Fruit fly (Drosophila melanogaster) whole organism, embryonic: Measurements from ENCODE around the gene CG14154.
A peak's percentile ranks its signal among the peaks of the same experiment; 100 is the strongest.

Source experiments
- Abd-B ChIP-seq: fragments of 200-800 bp; sonication (Bioruptor generic); optimal IDR thresholded peaks from 2 replicates; lab custom pipeline; 2018; ENCODE audit warnings: missing biosample characterization, mild to moderate bottlenecking, missing genetic modification characterization, moderate library complexity
- Bdp1 ChIP-seq: fragments of 200-800 bp; sonication (Bioruptor generic); optimal IDR thresholded peaks from 3 replicates; lab custom pipeline; 2016; ENCODE audit warnings: missing biosample characterization, missing genetic modification characterization
- Blimp-1 ChIP-seq: fragments of 200-800 bp; sonication (Bioruptor generic); optimal IDR thresholded peaks from 3 replicates; lab custom pipeline; 2018; ENCODE audit warnings: missing biosample characterization, missing genetic modification characterization, mild to moderate bottlenecking, moderate library complexity, missing genetic modification reagents
- CG11093 ChIP-seq: fragments of 200-800 bp; sonication (Bioruptor generic); IDR thresholded peaks from 3 replicates; pipeline ENCODE4 v1.3.6; 2022; ENCODE audit warnings: missing biosample characterization, missing genetic modification characterization
- CG11247 ChIP-seq: fragments of 200-800 bp; sonication (Bioruptor generic); IDR thresholded peaks from 2 replicates; pipeline ENCODE4 v1.3.6; 2022; ENCODE audit warnings: missing biosample characterization, missing genetic modification characterization
- CG12744 ChIP-seq: fragments of 200-800 bp; sonication (Bioruptor generic); optimal IDR thresholded peaks from 2 replicates; lab custom pipeline; 2016; ENCODE audit warnings: missing biosample characterization, missing genetic modification characterization
- CG13894 ChIP-seq: fragments of 200-800 bp; sonication (Bioruptor generic); optimal IDR thresholded peaks from 3 replicates; lab custom pipeline; 2018; ENCODE audit warnings: missing biosample characterization, mild to moderate bottlenecking, missing genetic modification characterization, moderate library complexity
- CG17568 ChIP-seq: fragments of 200-800 bp; sonication (Bioruptor generic); optimal IDR thresholded peaks from 2 replicates; lab custom pipeline; 2018; ENCODE audit warnings: missing biosample characterization, mild to moderate bottlenecking, missing genetic modification characterization, moderate library complexity
- CG2678 ChIP-seq: fragments of 200-800 bp; sonication (Bioruptor generic); optimal IDR thresholded peaks from 3 replicates; lab custom pipeline; 2019; ENCODE audit warnings: missing biosample characterization, mild to moderate bottlenecking, missing genetic modification characterization, moderate library complexity
- CG31224 ChIP-seq: fragments of 200-800 bp; sonication (Bioruptor generic); IDR thresholded peaks from 2 replicates; pipeline ENCODE4 v1.3.6; 2022; ENCODE audit warnings: missing biosample characterization, missing genetic modification characterization
- CG33557 ChIP-seq: fragments of 200-800 bp; sonication (Bioruptor generic); optimal IDR thresholded peaks from 2 replicates; lab custom pipeline; 2019; ENCODE audit warnings: missing biosample characterization, mild to moderate bottlenecking, missing genetic modification characterization, moderate library complexity
- CG3838 ChIP-seq: fragments of 200-800 bp; sonication (Bioruptor generic); optimal IDR thresholded peaks from 3 replicates; lab custom pipeline; 2016; ENCODE audit warnings: missing biosample characterization, missing genetic modification characterization
- CG6272 ChIP-seq: fragments of 200-800 bp; sonication (Bioruptor generic); IDR thresholded peaks from 2 replicates; pipeline ENCODE4 v1.3.6; 2022; ENCODE audit warnings: missing biosample characterization, missing genetic modification characterization
- CG8765 ChIP-seq: fragments of 200-800 bp; sonication (Bioruptor generic); IDR thresholded peaks from 2 replicates; pipeline ENCODE4 v1.3.6; 2022; ENCODE audit warnings: missing biosample characterization, missing genetic modification characterization
- D19B ChIP-seq: fragments of 200-800 bp; sonication (Bioruptor generic); optimal IDR thresholded peaks from 2 replicates; lab custom pipeline; 2017; ENCODE audit warnings: missing biosample characterization, mild to moderate bottlenecking, missing genetic modification characterization
- Dp ChIP-seq: fragments of 200-800 bp; sonication (Bioruptor generic); optimal IDR thresholded peaks from 2 replicates; lab custom pipeline; 2018; ENCODE audit warnings: missing biosample characterization, mild to moderate bottlenecking, missing genetic modification characterization, moderate library complexity
- Gug ChIP-seq: fragments of 200-800 bp; sonication (Bioruptor generic); IDR thresholded peaks from 4 replicates; pipeline ENCODE4 v1.3.6; 2022; ENCODE audit warnings: missing biosample characterization, missing genetic modification characterization
- HLH54F ChIP-seq: fragments of 200-800 bp; sonication (Bioruptor generic); optimal IDR thresholded peaks from 3 replicates; lab custom pipeline; 2016; ENCODE audit warnings: missing biosample characterization, missing genetic modification characterization
- Kr ChIP-seq: fragments of 200-800 bp; sonication (Bioruptor generic); optimal IDR thresholded peaks from 2 replicates; lab custom pipeline; 2017; ENCODE audit warnings: missing biosample characterization, mild to moderate bottlenecking, missing genetic modification characterization
- Lim3 ChIP-seq: fragments of 200-800 bp; sonication (Bioruptor generic); IDR thresholded peaks from 2 replicates; pipeline ENCODE4 v1.3.6; 2022; ENCODE audit warnings: missing biosample characterization, missing genetic modification characterization
- NC2α ChIP-seq: fragments of 200-800 bp; sonication (Bioruptor generic); optimal IDR thresholded peaks from 2 replicates; lab custom pipeline; 2016; ENCODE audit warnings: missing biosample characterization, missing genetic modification characterization
- Opbp ChIP-seq: fragments of 200-800 bp; sonication (Bioruptor generic); IDR thresholded peaks from 3 replicates; pipeline ENCODE4 v1.3.6; 2022; ENCODE audit warnings: missing biosample characterization, missing genetic modification characterization; ENCODE audit not compliant: partially characterized antibody
- Rfx ChIP-seq: fragments of 200-800 bp; sonication (Bioruptor generic); IDR thresholded peaks from 2 replicates; pipeline ENCODE4 v1.3.6; 2022; ENCODE audit warnings: missing biosample characterization, missing genetic modification characterization
- Side ChIP-seq: fragments of 200-800 bp; sonication (Bioruptor generic); optimal IDR thresholded peaks from 2 replicates; lab custom pipeline; 2016; ENCODE audit warnings: missing biosample characterization, missing genetic modification characterization
- Sry-β ChIP-seq: fragments of 200-800 bp; sonication (Bioruptor generic); optimal IDR thresholded peaks from 2 replicates; lab custom pipeline; 2018; ENCODE audit warnings: missing biosample characterization, mild to moderate bottlenecking, missing genetic modification characterization, moderate library complexity
- Ssrp ChIP-seq: fragments of 200-800 bp; sonication (Bioruptor generic); optimal IDR thresholded peaks from 2 replicates; lab custom pipeline; 2018; ENCODE audit warnings: missing biosample characterization, mild to moderate bottlenecking, missing genetic modification characterization, moderate library complexity
- TFAM ChIP-seq: fragments of 200-800 bp; sonication (Bioruptor generic); optimal IDR thresholded peaks from 2 replicates; lab custom pipeline; 2017; ENCODE audit warnings: missing biosample characterization, missing genetic modification characterization, inconsistent platforms
- ac ChIP-seq: fragments of 200-800 bp; sonication (Bioruptor generic); optimal IDR thresholded peaks from 3 replicates; lab custom pipeline; 2017; ENCODE audit warnings: missing biosample characterization, mild to moderate bottlenecking, missing genetic modification characterization
- ase ChIP-seq: fragments of 200-800 bp; sonication (Bioruptor generic); IDR thresholded peaks from 3 replicates; pipeline ENCODE4 v1.3.6; 2022; ENCODE audit warnings: missing biosample characterization, missing genetic modification characterization
- bowl ChIP-seq: fragments of 200-800 bp; sonication (Bioruptor generic); IDR thresholded peaks from 2 replicates; pipeline ENCODE4 v1.3.6; 2022; ENCODE audit warnings: missing biosample characterization, missing genetic modification characterization
- bsh ChIP-seq, 2 experiments: fragments of 200-800 bp; sonication (Bioruptor generic); optimal IDR thresholded peaks; 2 replicates each; lab custom pipeline; 2017 to 2018; ENCODE audit warnings: mild to moderate bottlenecking in 2 of 2, missing biosample characterization in 2 of 2, missing genetic modification characterization in 2 of 2, moderate library complexity in 1 of 2
- cg ChIP-seq: fragments of 200-800 bp; sonication (Bioruptor generic); optimal IDR thresholded peaks from 3 replicates; lab custom pipeline; 2019; ENCODE audit warnings: missing biosample characterization, mild to moderate bottlenecking, missing genetic modification characterization, moderate library complexity
- cwo ChIP-seq: fragments of 200-800 bp; sonication (Bioruptor generic); optimal IDR thresholded peaks from 3 replicates; lab custom pipeline; 2017; ENCODE audit warnings: missing biosample characterization, missing genetic modification characterization, mild to moderate bottlenecking, moderate library complexity, missing genetic modification reagents
- esg ChIP-seq: fragments of 200-800 bp; sonication (Bioruptor generic); conservative IDR thresholded peaks from 2 replicates; pipeline ENCODE4 v1.3.6; 2022; ENCODE audit warnings: missing biosample characterization, missing genetic modification characterization
- fd64A ChIP-seq: fragments of 200-800 bp; sonication (Bioruptor generic); optimal IDR thresholded peaks from 3 replicates; lab custom pipeline; 2018; ENCODE audit warnings: missing biosample characterization, mild to moderate bottlenecking, missing genetic modification characterization
- gcm ChIP-seq: fragments of 200-800 bp; sonication (Bioruptor generic); optimal IDR thresholded peaks from 2 replicates; lab custom pipeline; 2019; ENCODE audit warnings: missing biosample characterization, mild to moderate bottlenecking, missing genetic modification characterization, moderate library complexity
- gfzf ChIP-seq: fragments of 200-800 bp; sonication (Bioruptor generic); optimal IDR thresholded peaks from 2 replicates; lab custom pipeline; 2016; ENCODE audit warnings: missing biosample characterization, mild to moderate bottlenecking, missing genetic modification characterization, moderate library complexity
- grn ChIP-seq: fragments of 200-800 bp; sonication (Bioruptor generic); optimal IDR thresholded peaks from 3 replicates; lab custom pipeline; 2017; ENCODE audit warnings: missing biosample characterization, missing genetic modification characterization
- hb ChIP-seq: fragments of 200-800 bp; sonication (Bioruptor generic); IDR thresholded peaks from 3 replicates; pipeline ENCODE4 v1.3.6; 2022; ENCODE audit warnings: missing biosample characterization, missing genetic modification characterization; ENCODE audit not compliant: partially characterized antibody
- hbn ChIP-seq: fragments of 200-800 bp; sonication (Bioruptor generic); IDR thresholded peaks from 2 replicates; pipeline ENCODE4 v1.3.6; 2022; ENCODE audit warnings: missing biosample characterization, missing genetic modification characterization; ENCODE audit not compliant: partially characterized antibody
- hth ChIP-seq: fragments of >200 bp; optimal IDR thresholded peaks from 2 replicates; lab custom pipeline; 2017; ENCODE audit warnings: inconsistent platforms
- odd ChIP-seq: fragments of 200-800 bp; sonication (Bioruptor generic); optimal IDR thresholded peaks from 2 replicates; lab custom pipeline; 2017; ENCODE audit warnings: missing biosample characterization, mild to moderate bottlenecking, missing genetic modification characterization
- org-1 ChIP-seq: fragments of 200-800 bp; sonication (Bioruptor generic); optimal IDR thresholded peaks from 2 replicates; lab custom pipeline; 2017; ENCODE audit warnings: missing biosample characterization, missing genetic modification characterization
- pho ChIP-seq: fragments of 200-800 bp; sonication (Bioruptor generic); optimal IDR thresholded peaks from 2 replicates; lab custom pipeline; 2016; ENCODE audit warnings: missing biosample characterization, missing genetic modification characterization
- pita ChIP-seq: fragments of 200-800 bp; sonication (Bioruptor generic); optimal IDR thresholded peaks from 2 replicates; lab custom pipeline; 2017; ENCODE audit warnings: missing biosample characterization, mild to moderate bottlenecking, missing genetic modification characterization
- sens-2 ChIP-seq: fragments of 200-800 bp; sonication (Bioruptor generic); IDR thresholded peaks from 2 replicates; pipeline ENCODE4 v1.3.6; 2022; ENCODE audit warnings: missing biosample characterization, missing genetic modification characterization
- trem ChIP-seq: fragments of 200-800 bp; optimal IDR thresholded peaks from 3 replicates; lab custom pipeline; 2019; ENCODE audit warnings: missing biosample characterization, mild to moderate bottlenecking, missing genetic modification characterization, moderate library complexity
- z ChIP-seq: fragments of 200-800 bp; sonication (Bioruptor generic); IDR thresholded peaks from 3 replicates; pipeline ENCODE4 v1.3.6; 2022; ENCODE audit warnings: missing biosample characterization, missing genetic modification characterization
- zfh2 ChIP-seq: fragments of 200-800 bp; sonication (Bioruptor generic); optimal IDR thresholded peaks from 2 replicates; lab custom pipeline; 2016; ENCODE audit warnings: missing biosample characterization, missing genetic modification characterization

Gene CG14154

dm6 chr3L:10665433-10666150 is 23.9 kb downstream of the CG14154 start (continued):
- peak; percentile 99 for TF ChIP-seq odd (GFP tag; lab: Kevin White, UChicago)
- TF ChIP-seq CG12744 (GFP tag; lab: Kevin White, UChicago), result peak; percentile 85
- TF ChIP-seq hbn (GFP tag; lab: Robert Waterston, UW), result no peak
- TF ChIP-seq Blimp-1 (GFP tag; lab: Kevin White, UChicago), result peak; percentile 96
- TF ChIP-seq CG3838, result peak; percentile 76
- TF ChIP-seq Kr, result peak; percentile 81
- peak; percentile 97 for TF ChIP-seq ac (GFP tag; lab: Kevin White, UChicago)
- peak; percentile 97 for TF ChIP-seq trem (tag; lab: Kevin White, UChicago)
- TF ChIP-seq HLH54F, result peak; percentile 81
- TF ChIP-seq D19B, result peak; percentile 89
- TF ChIP-seq Abd-B (GFP tag; lab: Kevin White, UChicago), result peak; percentile 98
- TF ChIP-seq Ssrp, result peak; percentile 98
- peak; percentile 92 for TF ChIP-seq Side (GFP tag; lab: Kevin White, UChicago)
- 0 out of 2 replicates have a peak, but pooled peaks have one; percentile 57 for TF ChIP-seq Lim3
- TF ChIP-seq CG17568 (GFP tag; lab: Kevin White, UChicago), result peak; percentile 95
- peak; percentile 85; the same call in 2 of the 3 replicates for TF ChIP-seq ase (GFP tag; lab: Robert Waterston, UW)
- no peak for TF ChIP-seq pita (GFP tag; lab: Kevin White, UChicago)
- peak; percentile 99 for TF ChIP-seq gcm (GFP tag; lab: Kevin White, UChicago)
- peak; percentile 83 for TF ChIP-seq pho (GFP tag; lab: Kevin White, UChicago)
- TF ChIP-seq Opbp, result no peak
- peak; percentile 99 for TF ChIP-seq CG2678 (tag; lab: Kevin White, UChicago)
- peak; percentile 63 for TF ChIP-seq grn
- no peak for TF ChIP-seq hb (GFP tag; lab: Robert Waterston, UW)
- peak; percentile 78 for TF ChIP-seq bowl (GFP tag; lab: Robert Waterston, UW)
- peak; percentile 79 for TF ChIP-seq Gug (GFP tag; lab: Robert Waterston, UW)
- TF ChIP-seq CG11093, result peak; percentile 89
- peak; percentile 64 for TF ChIP-seq NC2α
- peak; percentile 72 for TF ChIP-seq Bdp1 (GFP tag; lab: Kevin White, UChicago)
- peak; percentile 74 for TF ChIP-seq CG6272
- no peak for TF ChIP-seq hth (lab: Kevin White, UChicago)
- TF ChIP-seq esg (GFP tag; lab: Robert Waterston, UW), result peak; percentile 94
- peak; percentile 98 for TF ChIP-seq org-1 (GFP tag; lab: Kevin White, UChicago)
- TF ChIP-seq CG33557 (GFP tag; lab: Kevin White, UChicago), result peak; percentile 99
- peak; percentile 90 for TF ChIP-seq TFAM (GFP tag; lab: Kevin White, UChicago)
- peak; percentile 67 for TF ChIP-seq Sry-β (GFP tag; lab: Kevin White, UChicago)
- peak; percentile 89 for TF ChIP-seq Rfx (GFP tag; lab: Robert Waterston, UW)
- TF ChIP-seq CG11247 (GFP tag; lab: Robert Waterston, UW), result no peak; the same call in none of the 2 replicates
- TF ChIP-seq CG13894 (tag; lab: Kevin White, UChicago), result peak; percentile 86
- TF ChIP-seq bsh (GFP tag; optimal IDR thresholded peaks at IDR 0.05; lab: Kevin White, UChicago), result peak; percentile 96 to 97
- TF ChIP-seq CG31224 (GFP tag; lab: Robert Waterston, UW), result peak; percentile 84
- TF ChIP-seq cwo (GFP tag; lab: Kevin White, UChicago), result peak; percentile 94
- no peak; the same call in 2 of the 3 replicates for TF ChIP-seq z
- peak; percentile 81 for TF ChIP-seq CG8765 (GFP tag; lab: Robert Waterston, UW)
- TF ChIP-seq cg, result peak; percentile 94
- TF ChIP-seq zfh2 (GFP tag; lab: Kevin White, UChicago), result peak; percentile 64
- TF ChIP-seq Dp (GFP tag; lab: Kevin White, UChicago), result peak; percentile 22
- no peak for TF ChIP-seq gfzf (GFP tag; lab: Kevin White, UChicago)
- TF ChIP-seq fd64A (GFP tag; lab: Kevin White, UChicago), result peak; percentile 84
- TF ChIP-seq sens-2 (GFP tag; lab: Robert Waterston, UW), result peak; percentile 64
